Fruit fly (Drosophila melanogaster): ENCODE measurements around the gene Srp54k.

Gene Srp54k

dm6 chr3L:5188402-5188801 lies 35.9 kb downstream of the Srp54k start (continued):
- TF ChIP-seq Ravus (GFP tag; IDR thresholded peaks at IDR 0.05), result no peak
- no peak for TF ChIP-seq CG17802 (tag; optimal IDR thresholded peaks at IDR 0.05)
- TF ChIP-seq Spps (tag; optimal IDR thresholded peaks at IDR 0.05), result no peak
- no peak for TF ChIP-seq jumu (GFP tag; optimal IDR thresholded peaks at IDR 0.05)
- TF ChIP-seq mam (GFP tag; optimal IDR thresholded peaks at IDR 0.05), result peak; percentile 26
- no peak for TF ChIP-seq bowl (GFP tag; IDR thresholded peaks at IDR 0.05)
- TF ChIP-seq Oli (tag; optimal IDR thresholded peaks at IDR 0.05), result peak; percentile 57
- no peak for TF ChIP-seq ham (GFP tag; IDR thresholded peaks at IDR 0.05)
- peak; percentile 31 for TF ChIP-seq unpg (GFP tag; optimal IDR thresholded peaks at IDR 0.05)
- peak; percentile 49 for TF ChIP-seq CG2120 (GFP tag; optimal IDR thresholded peaks at IDR 0.05)
- peak; percentile 12 for TF ChIP-seq CG1603 (tag; optimal IDR thresholded peaks at IDR 0.05)
- peak; percentile 31; the same call in 1 of the 2 replicates for TF ChIP-seq Xrp1 (GFP tag; IDR thresholded peaks at IDR 0.05)
- TF ChIP-seq prd (optimal IDR thresholded peaks at IDR 0.05), result no peak
- peak; percentile 21; the same call in 1 of the 3 replicates for TF ChIP-seq prd (GFP tag; IDR thresholded peaks at IDR 0.05)
- TF ChIP-seq CoRest (tag; optimal IDR thresholded peaks at IDR 0.05), result peak; percentile 15
- TF ChIP-seq caup (GFP tag; optimal IDR thresholded peaks at IDR 0.05; ENCODE audit: severe bottlenecking), result peak; percentile 40
- 0 out of 2 replicates have a peak, but pooled peaks have one; percentile 12 for TF ChIP-seq sisA (GFP tag; IDR thresholded peaks at IDR 0.05)
- TF ChIP-seq Dip3 (GFP tag; optimal IDR thresholded peaks at IDR 0.05), result peak; percentile 32
- peak; percentile 0 for TF ChIP-seq CG9437 (GFP tag; optimal IDR thresholded peaks at IDR 0.05)
- TF ChIP-seq CG12769 (tag; optimal IDR thresholded peaks at IDR 0.05), result peak; percentile 36
- TF ChIP-seq dpn (GFP tag; optimal IDR thresholded peaks at IDR 0.05), result peak in 1 of 2 experiments; percentile 14
- TF ChIP-seq Asciz (GFP tag; optimal IDR thresholded peaks at IDR 0.05), result no peak
- peak; percentile 43 for TF ChIP-seq CG7839 (tag; optimal IDR thresholded peaks at IDR 0.05)
- no peak for TF ChIP-seq CG2202 (tag; optimal IDR thresholded peaks at IDR 0.05)
- TF ChIP-seq CG42726 (GFP tag; IDR thresholded peaks at IDR 0.05; ENCODE audit: partially characterized antibody), result no peak
- peak; percentile 18 for TF ChIP-seq CG13775 (GFP tag; optimal IDR thresholded peaks at IDR 0.05)
- no peak for TF ChIP-seq Awh (GFP tag; IDR thresholded peaks at IDR 0.05)
- TF ChIP-seq row (GFP tag; IDR thresholded peaks at IDR 0.05), result peak; percentile 37; the same call in 1 of the 3 replicates
- TF ChIP-seq CG12155 (GFP tag; optimal IDR thresholded peaks at IDR 0.05), result peak; percentile 27
- TF ChIP-seq Ets65A (GFP tag), result peak; percentile 89
- TF ChIP-seq CG8924 (tag; optimal IDR thresholded peaks at IDR 0.05), result peak; percentile 20
- no peak for TF ChIP-seq Kr (GFP tag; optimal IDR thresholded peaks at IDR 0.05)
- TF ChIP-seq CG2678 (tag; optimal IDR thresholded peaks at IDR 0.05), result no peak
- peak; percentile 1 for TF ChIP-seq CG12104 (GFP tag; optimal IDR thresholded peaks at IDR 0.05)
- TF ChIP-seq ind (GFP tag; optimal IDR thresholded peaks at IDR 0.05), result peak; percentile 0
- TF ChIP-seq Xbp1 (GFP tag; optimal IDR thresholded peaks at IDR 0.05), result peak; percentile 8
- peak; percentile 10 for TF ChIP-seq CG3281 (GFP tag; optimal IDR thresholded peaks at IDR 0.05)
- no peak for TF ChIP-seq gro (GFP tag; optimal IDR thresholded peaks at IDR 0.05)
- peak; percentile 2 for TF ChIP-seq scrt (GFP tag; optimal IDR thresholded peaks at IDR 0.05)
- peak; percentile 15 for TF ChIP-seq PHDP (tag; optimal IDR thresholded peaks at IDR 0.05)
- TF ChIP-seq HLH54F (GFP tag; optimal IDR thresholded peaks at IDR 0.05), result peak; percentile 7
- TF ChIP-seq lola (GFP tag; optimal IDR thresholded peaks at IDR 0.05), result peak in 1 of 3 experiments; percentile 27
- TF ChIP-seq slbo (GFP tag; IDR thresholded peaks at IDR 0.05), result peak; percentile 58; the same call in 1 of the 2 replicates
- TF ChIP-seq tll (GFP tag; optimal IDR thresholded peaks at IDR 0.05), result no peak
- peak; percentile 54 for TF ChIP-seq phol (tag; optimal IDR thresholded peaks at IDR 0.05)
- peak; percentile 33 to 53 for TF ChIP-seq bsh (GFP tag; optimal IDR thresholded peaks at IDR 0.05)
- TF ChIP-seq HLH3B (GFP tag; IDR thresholded peaks at IDR 0.05), result 0 out of 2 replicates have a peak, but pooled peaks have one; percentile 32
- TF ChIP-seq grau (tag; optimal IDR thresholded peaks at IDR 0.05), result peak; percentile 29
- TF ChIP-seq Fer1 (GFP tag; optimal IDR thresholded peaks at IDR 0.05), result peak; percentile 9
- TF ChIP-seq twi (tag; optimal IDR thresholded peaks at IDR 0.05), result peak; percentile 34

Data from whole organism, embryonic.